Worm (Caenorhabditis elegans) whole organism, L1 larva: ENCODE results near the gene avr-15.
A peak's percentile ranks its signal among the peaks of the same experiment; 100 is the strongest.

Experiments
- C04F5.9 ChIP-seq: sonication (generic microtip); optimal IDR thresholded peaks from 2 replicates; lab custom pipeline; 2016; ENCODE audit warnings: missing genetic modification characterization, missing compliant biosample characterization
- C16A3.4 ChIP-seq: fragments of 150-350 bp; optimal IDR thresholded peaks from 2 replicates; lab custom pipeline; 2014; ENCODE audit warnings: missing biosample characterization, missing genetic modification characterization
- C34B4.2 ChIP-seq: sonication (generic microtip); optimal IDR thresholded peaks from 2 replicates; lab custom pipeline; 2017; ENCODE audit warnings: mild to moderate bottlenecking, missing genetic modification characterization, missing compliant biosample characterization
- F16B12.6 ChIP-seq: fragments of 150-350 bp; optimal IDR thresholded peaks from 2 replicates; lab custom pipeline; 2014; ENCODE audit warnings: missing biosample characterization, missing genetic modification characterization
- Y116A8C.19 ChIP-seq: sonication (generic microtip); optimal IDR thresholded peaks from 2 replicates; lab custom pipeline; 2016; ENCODE audit warnings: missing compliant biosample characterization, missing genetic modification characterization, borderline replicate concordance
- alr-1 ChIP-seq: fragments of 200-800 bp; sonication (Bioruptor generic); optimal IDR thresholded peaks from 2 replicates; lab custom pipeline; 2018; ENCODE audit warnings: borderline replicate concordance, mild to moderate bottlenecking, missing genetic modification characterization, missing compliant biosample characterization
- ama-1 ChIP-seq: fragments of 150-350 bp; optimal IDR thresholded peaks from 2 replicates; lab custom pipeline; 2014
- blmp-1 ChIP-seq: fragments of 150-350 bp; optimal IDR thresholded peaks from 2 replicates; lab custom pipeline; 2014; ENCODE audit warnings: missing biosample characterization, missing genetic modification characterization
- ceh-63 ChIP-seq: fragments of 200-800 bp; sonication (Bioruptor generic); optimal IDR thresholded peaks from 2 replicates; lab custom pipeline; 2018; ENCODE audit warnings: mild to moderate bottlenecking, missing genetic modification characterization, missing compliant biosample characterization
- ceh-8 ChIP-seq: fragments of 200-800 bp; sonication (Bioruptor generic); optimal IDR thresholded peaks from 2 replicates; lab custom pipeline; 2018; ENCODE audit warnings: mild to moderate bottlenecking, missing genetic modification characterization, moderate library complexity, missing compliant biosample characterization
- ces-1 ChIP-seq: fragments of 150-350 bp; optimal IDR thresholded peaks from 2 replicates; lab custom pipeline; 2014; ENCODE audit warnings: missing biosample characterization, missing genetic modification reagents, missing genetic modification characterization
- dpl-1 ChIP-seq, 3 experiments: fragments of 150-350 bp in 2 of 3; sonication (generic microtip) in 1 of 3; optimal IDR thresholded peaks; 2 replicates each; lab custom pipeline; 2014 to 2017; ENCODE audit warnings: missing biosample characterization in 3 of 3, missing genetic modification characterization in 3 of 3, missing genetic modification reagents in 3 of 3
- dsc-1 ChIP-seq: sonication (generic microtip); optimal IDR thresholded peaks from 2 replicates; lab custom pipeline; 2016; ENCODE audit warnings: mild to moderate bottlenecking, missing genetic modification characterization, missing compliant biosample characterization
- efl-1 ChIP-seq, 4 experiments: fragments of 150-350 bp; optimal IDR thresholded peaks in 3 of 4; peaks in 1 of 4; 1 replicate in 1 of 4; 2 replicates in 3 of 4; lab custom pipeline; 2014; ENCODE audit warnings: missing biosample characterization in 2 of 4, missing genetic modification characterization in 2 of 4, missing genetic modification reagents in 2 of 4
- egl-13 ChIP-seq: sonication (generic microtip); optimal IDR thresholded peaks from 2 replicates; lab custom pipeline; 2016; ENCODE audit warnings: missing genotype, missing genetic modification reagents, missing genetic modification characterization, missing compliant biosample characterization
- elt-2 ChIP-seq: sonication (generic microtip); optimal IDR thresholded peaks from 2 replicates; lab custom pipeline; 2016; ENCODE audit warnings: missing genetic modification characterization, mild to moderate bottlenecking, inconsistent platforms, missing compliant biosample characterization, missing genetic modification reagents
- elt-3 ChIP-seq, 6 experiments: fragments of 150-350 bp in 1 of 6; sonication (generic microtip); optimal IDR thresholded peaks; 2 replicates each; lab custom pipeline; 2017 to 2018; ENCODE audit warnings: missing biosample characterization in 6 of 6, missing genetic modification characterization in 6 of 6, inconsistent platforms in 1 of 6
- fkh-8 ChIP-seq: sonication (generic microtip); optimal IDR thresholded peaks from 2 replicates; lab custom pipeline; 2016; ENCODE audit warnings: mild to moderate bottlenecking, missing genetic modification characterization, missing compliant biosample characterization
- grh-1 ChIP-seq: fragments of 200-800 bp; sonication (Bioruptor generic); IDR thresholded peaks from 2 replicates; pipeline ENCODE4 v1.3.6; 2022; ENCODE audit warnings: missing genetic modification reagents, missing genetic modification characterization, missing compliant biosample characterization
- jun-1 ChIP-seq: fragments of 150-350 bp; optimal IDR thresholded peaks from 2 replicates; lab custom pipeline; 2014; ENCODE audit warnings: missing biosample characterization, missing genetic modification reagents, missing genetic modification characterization
- lin-13 ChIP-seq: fragments of 150-350 bp; optimal IDR thresholded peaks from 2 replicates; lab custom pipeline; 2014; ENCODE audit warnings: missing biosample characterization, missing genetic modification reagents, missing genetic modification characterization
- lin-14 ChIP-seq: fragments of 200-800 bp; sonication (Bioruptor generic); optimal IDR thresholded peaks from 2 replicates; lab custom pipeline; 2018; ENCODE audit warnings: mild to moderate bottlenecking, missing genetic modification characterization, moderate library complexity, missing compliant biosample characterization
- lsy-2 ChIP-seq, 2 experiments: fragments of 150-350 bp; optimal IDR thresholded peaks; 2 replicates each; lab custom pipeline; 2014; ENCODE audit warnings: missing biosample characterization in 2 of 2, missing genetic modification characterization in 2 of 2
- nhr-19 ChIP-seq: fragments of 200-800 bp; sonication (Bioruptor generic); conservative IDR thresholded peaks from 2 replicates; pipeline ENCODE4 v1.3.6; 2022; ENCODE audit warnings: missing genetic modification characterization, missing compliant biosample characterization
- nhr-20 ChIP-seq: sonication (generic microtip); optimal IDR thresholded peaks from 2 replicates; lab custom pipeline; 2016; ENCODE audit warnings: mild to moderate bottlenecking, missing genetic modification characterization, missing compliant biosample characterization
- nhr-28 ChIP-seq: fragments of 150-350 bp; optimal IDR thresholded peaks from 2 replicates; lab custom pipeline; 2014; ENCODE audit warnings: missing biosample characterization, missing genetic modification characterization
- nhr-71 ChIP-seq: sonication (generic microtip); optimal IDR thresholded peaks from 2 replicates; lab custom pipeline; 2016; ENCODE audit warnings: mild to moderate bottlenecking, missing genetic modification characterization, moderate library complexity, missing compliant biosample characterization
- nhr-85 ChIP-seq: sonication (generic microtip); peaks from one replicate; lab custom pipeline; 2016; ENCODE audit warnings: missing genetic modification characterization, inconsistent platforms, missing compliant biosample characterization
- nhr-90 ChIP-seq: sonication (generic microtip); optimal IDR thresholded peaks from 2 replicates; lab custom pipeline; 2016; ENCODE audit warnings: mild to moderate bottlenecking, missing genetic modification characterization, missing compliant biosample characterization; ENCODE audit not compliant: poor library complexity
- pag-3 ChIP-seq: sonication (generic microtip); optimal IDR thresholded peaks from 2 replicates; lab custom pipeline; 2017; ENCODE audit warnings: missing genetic modification characterization, mild to moderate bottlenecking, missing compliant biosample characterization, antibody characterized with exemption, borderline replicate concordance; ENCODE audit not compliant: insufficient read depth
- snpc-4 ChIP-seq: fragments of 150-350 bp; optimal IDR thresholded peaks from 2 replicates; lab custom pipeline; 2014; ENCODE audit warnings: missing biosample characterization, missing genetic modification characterization
- snu-23 ChIP-seq: sonication (generic microtip); optimal IDR thresholded peaks from 2 replicates; lab custom pipeline; 2016; ENCODE audit warnings: missing genetic modification characterization, missing compliant biosample characterization
- sox-4 ChIP-seq: sonication (generic microtip); optimal IDR thresholded peaks from 2 replicates; lab custom pipeline; 2016; ENCODE audit warnings: missing genetic modification characterization, missing compliant biosample characterization
- tbx-2 ChIP-seq: sonication (generic microtip); optimal IDR thresholded peaks from 2 replicates; lab custom pipeline; 2016; ENCODE audit warnings: missing genetic modification characterization, missing compliant biosample characterization
- unc-130 ChIP-seq: fragments of 150-350 bp; optimal IDR thresholded peaks from 2 replicates; lab custom pipeline; 2017; ENCODE audit warnings: missing biosample characterization, missing genetic modification characterization, inconsistent platforms
- unc-86 ChIP-seq: sonication (generic microtip); optimal IDR thresholded peaks from 2 replicates; lab custom pipeline; 2016; ENCODE audit warnings: missing genetic modification characterization, missing compliant biosample characterization
- unc-98 ChIP-seq: fragments of 200-800 bp; sonication (Bioruptor generic); IDR thresholded peaks from 2 replicates; pipeline ENCODE4 v1.3.6; 2022; ENCODE audit warnings: missing genetic modification characterization, missing compliant biosample characterization

avr-15 gene

DNA sequence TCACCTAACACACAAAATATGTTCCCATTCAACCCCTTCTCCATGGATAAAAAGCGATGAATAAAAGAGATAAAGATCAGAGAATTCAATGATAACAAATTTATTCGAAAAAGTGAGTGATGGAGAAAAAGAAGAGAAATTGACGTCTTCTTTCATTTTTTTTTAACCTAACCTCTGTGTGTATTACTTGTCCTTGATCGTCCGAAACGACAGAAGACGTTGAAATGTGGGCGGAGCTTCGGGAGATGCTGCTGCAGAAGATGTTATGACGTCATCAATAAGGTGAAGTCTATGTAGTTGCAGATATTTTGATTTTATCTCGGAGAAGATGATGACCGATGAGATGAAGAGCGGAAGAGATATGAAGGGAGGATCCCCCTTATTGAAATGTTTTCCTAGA, 21.7 kb downstream of the avr-15 start, which contains the start of gene T10G3.3 (continued):
- peak; percentile 93 for TF ChIP-seq nhr-85 (tag; lab: Kevin White, UChicago)
- TF ChIP-seq snu-23 (GFP tag; lab: Kevin White, UChicago) = peak; percentile 38
- TF ChIP-seq, all 84 proteins: peak for 10

DNA sequence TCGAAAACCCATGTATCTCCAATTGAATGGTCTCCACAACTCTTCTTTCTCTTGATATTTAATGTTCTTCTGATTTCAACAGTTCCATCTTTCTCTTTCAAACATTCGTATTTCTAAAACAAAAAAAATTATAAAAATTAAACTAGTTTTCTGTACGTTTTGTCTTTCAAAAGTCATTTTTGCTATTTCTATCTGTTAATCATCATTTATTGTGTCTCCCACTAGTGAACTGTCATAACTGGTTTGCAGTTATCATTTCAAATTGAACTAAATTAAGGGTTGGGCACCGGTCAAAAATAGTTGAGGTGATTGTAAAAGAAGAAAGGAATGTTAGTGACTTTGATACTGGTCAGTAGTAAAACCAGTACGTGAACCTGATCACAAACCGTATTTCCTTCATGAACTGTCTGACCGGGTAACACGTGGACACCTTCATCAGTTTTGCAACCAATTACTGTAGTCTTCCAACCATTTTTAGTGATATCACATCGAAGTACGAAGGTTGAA, 23.2 kb downstream of the avr-15 start:
- peak in 1 of 6 experiments; percentile 63 for TF ChIP-seq elt-3 (tag; optimal IDR thresholded peaks at IDR 0.05; lab: Kevin White, UChicago)
- TF ChIP-seq grh-1 (GFP tag; lab: Robert Waterston, UW) = peak; percentile 61; the same call in 1 of the 2 replicates
- peak; percentile 31 for TF ChIP-seq unc-130 (tag; lab: Kevin White, UChicago)
- peak; percentile 37 for TF ChIP-seq lin-14 (GFP tag; lab: Kevin White, UChicago)
- no peak for TF ChIP-seq egl-13 (tag; lab: Kevin White, UChicago)
- peak in 1 of 2 experiments; percentile 30 for TF ChIP-seq lsy-2 (tag; optimal IDR thresholded peaks at IDR 0.05; lab: Kevin White, UChicago)
- TF ChIP-seq nhr-71 (tag; lab: Kevin White, UChicago) = peak; percentile 4
- TF ChIP-seq blmp-1 = peak; percentile 34
- TF ChIP-seq C16A3.4 (tag; lab: Kevin White, UChicago) = no peak
- no peak for TF ChIP-seq snpc-4 (tag; lab: Kevin White, UChicago)
- TF ChIP-seq alr-1 (tag; lab: Kevin White, UChicago) = no peak
- TF ChIP-seq efl-1 (optimal IDR thresholded peaks at IDR 0.05; lab: Kevin White, UChicago) = no peak
- peak in 1 of 2 experiments; percentile 3 for TF ChIP-seq efl-1 (GFP tag; optimal IDR thresholded peaks at IDR 0.05 in 1 of 2; lab: Kevin White, UChicago)
- no peak for TF ChIP-seq pag-3 (tag; lab: Kevin White, UChicago)
- TF ChIP-seq nhr-20 (tag; lab: Kevin White, UChicago) = peak; percentile 40
- peak; percentile 85 for TF ChIP-seq nhr-85 (tag; lab: Kevin White, UChicago)
- TF ChIP-seq nhr-19 = 0 out of 2 replicates have a peak, but pooled peaks have one; percentile 14

DNA sequence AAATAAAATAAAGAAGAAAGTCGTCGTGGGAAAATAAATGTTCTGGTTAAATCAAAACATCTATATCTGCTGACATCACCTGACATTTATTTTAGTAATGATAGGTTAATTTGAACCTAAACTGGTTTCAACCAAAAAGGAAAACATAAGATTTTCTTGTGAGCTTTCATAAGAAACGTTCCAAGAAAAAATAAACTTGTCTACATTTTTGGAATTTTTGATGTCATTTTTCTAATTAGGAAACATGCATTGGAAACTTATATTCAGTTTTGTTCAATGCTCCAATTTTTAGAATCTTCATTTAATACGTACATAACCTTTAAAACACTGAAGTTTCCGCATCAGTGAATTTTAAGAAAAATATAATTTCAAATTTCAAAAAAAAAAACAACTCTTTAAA, 25.8 kb downstream of the avr-15 start:
- TF ChIP-seq fkh-8 (tag; lab: Kevin White, UChicago) (peak; percentile 57), nhr-71 (tag; lab: Kevin White, UChicago) (peak; percentile 42), nhr-90 (tag; lab: Kevin White, UChicago) (no peak), sox-4 (tag; lab: Kevin White, UChicago) (peak; percentile 69)

ce11 chrV:13484339-13484738, 27.2 kb downstream of the avr-15 start, which contains the start of gene T10G3.4:
TSS of gene T10G3.4 (minus strand) at chrV:13484439.
- no peak for TF ChIP-seq grh-1 (GFP tag; lab: Robert Waterston, UW)
- TF ChIP-seq fkh-8 (tag; lab: Kevin White, UChicago) = peak; percentile 7
- no peak for TF ChIP-seq dsc-1 (tag; lab: Kevin White, UChicago)
- no peak for TF ChIP-seq ama-1 (lab: Kevin White, UChicago)
- TF ChIP-seq nhr-19 = no peak
- no peak for TF ChIP-seq F16B12.6 (tag; lab: Kevin White, UChicago)
- TF ChIP-seq tbx-2 = no peak
- TF ChIP-seq ceh-8 = no peak
- no peak for TF ChIP-seq dpl-1 (GFP tag; optimal IDR thresholded peaks at IDR 0.05; lab: Kevin White, UChicago)
- TF ChIP-seq nhr-71 (tag; lab: Kevin White, UChicago) = peak; percentile 8
- no peak for TF ChIP-seq ceh-63 (GFP tag; lab: Kevin White, UChicago)
- TF ChIP-seq nhr-85 (tag; lab: Kevin White, UChicago) = no peak
- TF ChIP-seq nhr-20 (tag; lab: Kevin White, UChicago) = no peak
- TF ChIP-seq nhr-28 (tag; lab: Kevin White, UChicago) = no peak
- no peak for TF ChIP-seq ces-1 (GFP tag; lab: Kevin White, UChicago)
- no peak for TF ChIP-seq unc-98 (GFP tag; lab: Robert Waterston, UW)
- no peak for TF ChIP-seq jun-1 (tag; lab: Kevin White, UChicago)

- no peak for TF ChIP-seq C34B4.2 (tag; lab: Kevin White, UChicago)
- no peak for TF ChIP-seq efl-1 (optimal IDR thresholded peaks at IDR 0.05; lab: Kevin White, UChicago)
- TF ChIP-seq efl-1 (GFP tag; optimal IDR thresholded peaks at IDR 0.05 in 1 of 2; lab: Kevin White, UChicago) = no peak
- no peak for TF ChIP-seq unc-98 (GFP tag; lab: Robert Waterston, UW)
- TF ChIP-seq elt-2 (tag; lab: Kevin White, UChicago) = no peak
- TF ChIP-seq unc-86 (tag; lab: Kevin White, UChicago) = no peak
- no peak for TF ChIP-seq lin-13
- TF ChIP-seq dpl-1 (GFP tag; optimal IDR thresholded peaks at IDR 0.05; lab: Kevin White, UChicago) = no peak
- no peak for TF ChIP-seq C04F5.9 (tag; lab: Kevin White, UChicago)
- TF ChIP-seq Y116A8C.19 = no peak
- no peak for TF ChIP-seq sox-4 (tag; lab: Kevin White, UChicago)
- no peak for TF ChIP-seq grh-1 (GFP tag; lab: Robert Waterston, UW)
These were observed 31.8 kb downstream of the avr-15 start, which contains the start of gene T10G3.2 for ce11 chrV:13479766-13480165. TSS of gene T10G3.2 (minus strand) at chrV:13479866.
